Worm (Caenorhabditis elegans) whole organism, late embryonic: Measurements from ENCODE around the gene C31E10.5.

Experiments
- ahr-1 ChIP-seq: sonication (generic microtip); optimal IDR thresholded peaks from 2 replicates; lab custom pipeline; 2016; ENCODE audit warnings: missing genetic modification characterization, missing compliant biosample characterization
- ceh-22 ChIP-seq: sonication (generic microtip); optimal IDR thresholded peaks from 2 replicates; lab custom pipeline; 2017; ENCODE audit warnings: missing biosample characterization, missing genetic modification characterization
- ets-4 ChIP-seq: sonication (generic microtip); optimal IDR thresholded peaks from 2 replicates; lab custom pipeline; 2016; ENCODE audit warnings: missing genetic modification characterization, missing compliant biosample characterization
- fkh-10 ChIP-seq: fragments of 150-350 bp; optimal IDR thresholded peaks from 2 replicates; lab custom pipeline; 2014; ENCODE audit warnings: missing biosample characterization, missing genetic modification reagents, missing genetic modification characterization
- nhr-11 ChIP-seq: fragments of 150-350 bp; optimal IDR thresholded peaks from 2 replicates; lab custom pipeline; 2014; ENCODE audit warnings: missing biosample characterization, missing genetic modification characterization
- odd-2 ChIP-seq: sonication (generic microtip); optimal IDR thresholded peaks from 2 replicates; lab custom pipeline; 2017; ENCODE audit warnings: antibody characterized with exemption, mild to moderate bottlenecking, missing genetic modification characterization, missing compliant biosample characterization
- pax-1 ChIP-seq: fragments of 150-350 bp; optimal IDR thresholded peaks from 2 replicates; lab custom pipeline; 2014; ENCODE audit warnings: missing biosample characterization, missing genetic modification characterization
- pha-2 ChIP-seq: sonication (generic microtip); optimal IDR thresholded peaks from 2 replicates; lab custom pipeline; 2017; ENCODE audit warnings: mild to moderate bottlenecking, missing genetic modification characterization, missing compliant biosample characterization
- sox-4 ChIP-seq: sonication (generic microtip); optimal IDR thresholded peaks from 2 replicates; lab custom pipeline; 2017; ENCODE audit warnings: mild to moderate bottlenecking, missing genetic modification characterization, inconsistent platforms, missing compliant biosample characterization

DNA sequence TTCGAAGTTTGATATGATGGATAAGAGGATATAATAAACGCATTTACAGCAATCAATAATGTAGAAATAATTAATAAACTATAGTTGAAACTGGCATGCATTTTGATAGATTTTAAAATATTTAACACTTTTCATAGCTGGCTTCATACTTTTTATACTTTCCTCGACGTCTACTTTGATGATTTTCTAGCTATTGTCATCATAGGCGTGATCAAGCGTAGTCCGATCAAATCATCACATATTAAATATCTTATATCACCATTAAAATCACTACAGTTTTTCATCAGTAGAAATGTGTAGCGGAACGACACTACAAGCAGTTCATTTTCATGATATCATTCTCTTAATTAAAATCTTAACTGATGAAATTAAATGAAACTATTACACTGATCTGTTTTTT is 19.7 kb upstream of the C31E10.5 start, which contains the start of gene C04C11.25:
- TF ChIP-seq odd-2 (tag; lab: Kevin White, UChicago) (no peak), fkh-10 (GFP tag; lab: Kevin White, UChicago) (no peak), pha-2 (tag; lab: Kevin White, UChicago) (no peak), nhr-11 (tag; lab: Kevin White, UChicago) (no peak), ceh-22 (tag; lab: Kevin White, UChicago) (no peak), ets-4 (tag; lab: Kevin White, UChicago) (no peak), sox-4 (no peak), pax-1 (no peak), ahr-1 (tag; lab: Kevin White, UChicago) (no peak)
